Worm (Caenorhabditis elegans): ENCODE data around the gene oxy-4.

DNA sequence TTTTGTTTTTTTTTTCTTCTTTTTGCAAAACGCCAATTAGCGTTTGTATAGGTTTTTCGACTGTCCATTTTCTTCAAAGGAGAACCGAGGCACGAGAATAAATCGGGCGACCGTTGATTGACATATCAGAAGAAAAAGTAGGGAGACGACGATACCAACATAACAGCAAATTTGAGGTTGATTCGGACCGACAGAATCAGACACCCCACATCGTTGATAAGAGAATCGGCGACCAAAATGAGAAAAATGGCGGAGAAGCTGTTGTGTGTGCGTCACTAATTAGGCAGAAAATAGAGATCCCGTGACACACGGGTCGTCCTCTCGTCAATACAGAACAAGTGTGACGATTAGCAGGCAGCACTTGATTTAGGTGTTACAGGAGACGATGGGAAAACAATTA, 16.6 kb downstream of the oxy-4 start:
- TF ChIP-seq F26F4.8 (GFP tag; conservative IDR thresholded peaks at IDR 0.05) (no peak), unc-39 (tag; optimal IDR thresholded peaks at IDR 0.05) (no peak), nhr-11 (tag; optimal IDR thresholded peaks at IDR 0.05) (no peak), pha-4 (GFP tag; IDR thresholded peaks at IDR 0.05) (no peak), pha-4 (tag; optimal IDR thresholded peaks at IDR 0.05) (no peak), gei-8 (GFP tag; optimal IDR thresholded peaks at IDR 0.05) (no peak)

All from whole organism, L4 larva.